Worm (Caenorhabditis elegans) whole organism, young adult: ENCODE results near the gene ZK354.3.

Experiments
- ama-1 ChIP-seq, 3 experiments: fragments of 150-350 bp in 1 of 3; sonication (generic microtip) in 2 of 3; optimal IDR thresholded peaks; 2 replicates each; lab custom pipeline; 2014 to 2018; ENCODE audit warnings: missing biosample characterization in 2 of 3, missing genetic modification characterization in 2 of 3, missing genetic modification reagents in 2 of 3
- cebp-1 ChIP-seq, 2 experiments: fragments of 200-800 bp in 1 of 2; sonication (Bioruptor generic) in 1 of 2; sonication (generic microtip) in 1 of 2; IDR thresholded peaks in 1 of 2; optimal IDR thresholded peaks in 1 of 2; 2 replicates each; pipeline versions ENCODE4 v1.3.6 to Lab custom; 2017 to 2022; ENCODE audit warnings: missing compliant biosample characterization in 2 of 2, missing genetic modification characterization in 2 of 2, mild to moderate bottlenecking in 1 of 2, missing genetic modification reagents in 1 of 2, moderate library complexity in 1 of 2
- fkh-3 ChIP-seq: sonication (generic microtip); optimal IDR thresholded peaks from 2 replicates; lab custom pipeline; 2016; ENCODE audit warnings: mild to moderate bottlenecking, missing genetic modification characterization, missing compliant biosample characterization
- him-1 ChIP-seq: sonication (generic microtip); optimal IDR thresholded peaks from 2 replicates; lab custom pipeline; 2016; ENCODE audit warnings: missing genotype, missing genetic modification reagents, missing genetic modification characterization, missing compliant biosample characterization
- hrde-1 ChIP-seq: sonication (generic microtip); optimal IDR thresholded peaks from 2 replicates; lab custom pipeline; 2016; ENCODE audit warnings: missing genetic modification characterization, mild to moderate bottlenecking, missing compliant biosample characterization, moderate library complexity, missing genotype, missing genetic modification reagents, borderline replicate concordance
- nfya-2 ChIP-seq: fragments of 200-800 bp; sonication (Bioruptor generic); IDR thresholded peaks from 2 replicates; pipeline ENCODE4 v1.3.6; 2022; ENCODE audit warnings: missing genetic modification reagents, missing genetic modification characterization, missing compliant biosample characterization
- sdz-38 ChIP-seq: sonication (generic microtip); optimal IDR thresholded peaks from 2 replicates; lab custom pipeline; 2016; ENCODE audit warnings: missing genotype, missing genetic modification characterization, missing compliant biosample characterization
- sea-2 ChIP-seq: fragments of 200-800 bp; sonication (Bioruptor generic); IDR thresholded peaks from 2 replicates; pipeline ENCODE4 v1.3.6; 2022; ENCODE audit warnings: missing genetic modification characterization, missing compliant biosample characterization
- tbx-9 ChIP-seq: sonication (generic microtip); optimal IDR thresholded peaks from 2 replicates; lab custom pipeline; 2016; ENCODE audit warnings: borderline replicate concordance, missing genetic modification characterization, inconsistent platforms, missing compliant biosample characterization
- unc-62 ChIP-seq: fragments of 150-350 bp; optimal IDR thresholded peaks from 2 replicates; lab custom pipeline; 2014; ENCODE audit warnings: missing biosample characterization, missing genetic modification reagents, missing genetic modification characterization
- ztf-3 ChIP-seq: fragments of 200-800 bp; sonication (Bioruptor generic); optimal IDR thresholded peaks from 2 replicates; lab custom pipeline; 2018; ENCODE audit warnings: mild to moderate bottlenecking, missing genetic modification characterization, missing compliant biosample characterization

DNA sequence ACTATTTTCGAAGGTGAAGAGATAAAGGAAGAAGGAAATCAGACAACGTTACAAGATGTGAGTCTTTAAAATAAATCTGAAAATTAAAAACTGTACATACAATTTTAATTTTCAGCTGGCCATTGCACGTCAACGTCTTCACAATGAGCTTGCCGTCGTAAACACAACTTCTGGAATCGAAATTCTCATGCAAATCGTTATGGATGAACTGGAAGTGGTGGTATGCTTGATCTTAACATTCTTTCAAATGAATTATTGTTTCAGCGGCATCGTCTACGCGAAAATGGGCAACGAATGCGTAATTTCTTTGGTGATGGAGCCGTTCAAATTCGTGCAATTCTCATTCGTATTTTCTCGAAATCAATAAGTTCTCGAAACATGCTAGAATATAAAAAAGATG is 44.7 kb downstream of the ZK354.3 start:
- TF ChIP-seq ama-1 (optimal IDR thresholded peaks at IDR 0.05; lab: Kevin White, UChicago) (no peak), ama-1 (GFP tag; optimal IDR thresholded peaks at IDR 0.05; lab: Kevin White, UChicago) (no peak), hrde-1 (tag; lab: Kevin White, UChicago) (no peak), ztf-3 (GFP tag; lab: Kevin White, UChicago) (no peak), fkh-3 (tag; lab: Kevin White, UChicago) (no peak), tbx-9 (tag; lab: Kevin White, UChicago) (no peak), unc-62 (no peak), him-1 (tag; lab: Kevin White, UChicago) (no peak), cebp-1 (GFP tag; IDR thresholded peaks at IDR 0.05; lab: Robert Waterston, UW) (no peak), cebp-1 (tag; optimal IDR thresholded peaks at IDR 0.05; lab: Kevin White, UChicago) (no peak), nfya-2 (GFP tag; lab: Robert Waterston, UW) (no peak), sdz-38 (tag; lab: Kevin White, UChicago) (no peak), sea-2 (GFP tag; lab: Robert Waterston, UW) (no peak)
